Fruit fly (Drosophila melanogaster) S2 (cell line): Measurements from ENCODE around the gene Ttc30.

Experiments
- CG8478 ChIP-seq: fragments of >200 bp; optimal IDR thresholded peaks from 2 replicates; lab custom pipeline; 2018
- CTCF ChIP-seq, 2 experiments: fragments of >200 bp; optimal IDR thresholded peaks; 2 replicates each; lab custom pipeline; 2018

DNA sequence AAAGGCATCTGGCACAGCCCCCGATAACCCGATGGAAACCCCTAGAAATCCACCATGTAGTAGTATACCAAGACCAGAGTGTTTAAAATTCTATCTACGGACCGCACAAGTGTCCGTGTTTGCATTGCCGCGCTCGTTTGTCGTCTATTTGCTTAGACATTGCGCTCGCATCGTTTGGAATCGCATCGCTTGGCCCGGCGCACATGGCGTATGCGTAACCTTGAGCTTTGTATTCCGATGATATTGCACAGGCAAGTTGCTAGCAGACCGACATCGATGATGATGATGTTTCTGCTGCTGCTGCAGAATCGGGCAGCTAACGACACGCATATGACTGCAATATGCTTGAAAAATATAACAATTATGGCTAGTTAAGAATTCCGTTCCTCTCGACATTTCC is 18.1 kb upstream of the Ttc30 start:
- TF ChIP-seq CG8478 (lab: Kevin White, UChicago) (no peak), CTCF (optimal IDR thresholded peaks at IDR 0.05; lab: Kevin White, UChicago) (no peak)
